Worm (Caenorhabditis elegans): ENCODE measurements around the gene bath-44.

The bath-44 gene

ce11 chrII:7406438-7406837 is 11.7 kb downstream of the bath-44 start:
- TF ChIP-seq flt-1 (GFP tag; IDR thresholded peaks at IDR 0.05) (no peak), ztf-23 (GFP tag; IDR thresholded peaks at IDR 0.05) (no peak), ztf-29 (GFP tag; IDR thresholded peaks at IDR 0.05) (no peak), T22C8.4 (GFP tag; IDR thresholded peaks at IDR 0.05) (no peak), tab-1 (GFP tag; IDR thresholded peaks at IDR 0.05) (no peak), ref-1 (GFP tag; conservative IDR thresholded peaks at IDR 0.05) (no peak), med-1 (GFP tag; optimal IDR thresholded peaks at IDR 0.05; ENCODE audit: insufficient read depth) (no peak), cog-1 (tag; optimal IDR thresholded peaks at IDR 0.05) (no peak), klf-2 (GFP tag; conservative IDR thresholded peaks at IDR 0.05) (no peak)

- TF ChIP-seq tab-1 (GFP tag; IDR thresholded peaks at IDR 0.05) = no peak
- no peak for TF ChIP-seq flt-1 (GFP tag; IDR thresholded peaks at IDR 0.05)
- TF ChIP-seq cog-1 (tag; optimal IDR thresholded peaks at IDR 0.05) = no peak
- no peak for TF ChIP-seq klf-2 (GFP tag; conservative IDR thresholded peaks at IDR 0.05)
- TF ChIP-seq med-1 (GFP tag; optimal IDR thresholded peaks at IDR 0.05; ENCODE audit: insufficient read depth) = no peak
- TF ChIP-seq ztf-29 (GFP tag; IDR thresholded peaks at IDR 0.05) = no peak
- no peak for TF ChIP-seq T22C8.4 (GFP tag; IDR thresholded peaks at IDR 0.05)
- TF ChIP-seq ztf-23 (GFP tag; IDR thresholded peaks at IDR 0.05) = no peak
- TF ChIP-seq ref-1 (GFP tag; conservative IDR thresholded peaks at IDR 0.05) = no peak
These were observed 13.4 kb downstream of the bath-44 start, which contains the start of gene srd-55 for ce11 chrII:7408192-7408591. TSS of gene srd-55 (plus strand) at chrII:7408492.

ce11 chrII:7411930-7412329 is 17.2 kb downstream of the bath-44 start, which contains the start of gene K02A2.5:
TSS of gene K02A2.5 (minus strand) at chrII:7412030.
- TF ChIP-seq flt-1 (GFP tag; IDR thresholded peaks at IDR 0.05) (no peak), ref-1 (GFP tag; conservative IDR thresholded peaks at IDR 0.05) (no peak), T22C8.4 (GFP tag; IDR thresholded peaks at IDR 0.05) (no peak), klf-2 (GFP tag; conservative IDR thresholded peaks at IDR 0.05) (no peak), tab-1 (GFP tag; IDR thresholded peaks at IDR 0.05) (no peak), ztf-23 (GFP tag; IDR thresholded peaks at IDR 0.05) (no peak), med-1 (GFP tag; optimal IDR thresholded peaks at IDR 0.05; ENCODE audit: insufficient read depth) (no peak), cog-1 (tag; optimal IDR thresholded peaks at IDR 0.05) (no peak), ztf-29 (GFP tag; IDR thresholded peaks at IDR 0.05) (no peak)

- no peak for TF ChIP-seq flt-1 (GFP tag; IDR thresholded peaks at IDR 0.05)
- TF ChIP-seq tab-1 (GFP tag; IDR thresholded peaks at IDR 0.05) = no peak
- TF ChIP-seq ztf-23 (GFP tag; IDR thresholded peaks at IDR 0.05) = no peak
- no peak for TF ChIP-seq ref-1 (GFP tag; conservative IDR thresholded peaks at IDR 0.05)
- no peak for TF ChIP-seq T22C8.4 (GFP tag; IDR thresholded peaks at IDR 0.05)
- TF ChIP-seq cog-1 (tag; optimal IDR thresholded peaks at IDR 0.05) = no peak
- no peak for TF ChIP-seq med-1 (GFP tag; optimal IDR thresholded peaks at IDR 0.05; ENCODE audit: insufficient read depth)
- TF ChIP-seq klf-2 (GFP tag; conservative IDR thresholded peaks at IDR 0.05) = no peak
- TF ChIP-seq ztf-29 (GFP tag; IDR thresholded peaks at IDR 0.05) = no peak
These were observed 18.5 kb downstream of the bath-44 start for ce11 chrII:7413275-7413674.

ce11 chrII:7413764-7414163 is 19.0 kb downstream of the bath-44 start:
- TF ChIP-seq tab-1 (GFP tag; IDR thresholded peaks at IDR 0.05) (no peak), med-1 (GFP tag; optimal IDR thresholded peaks at IDR 0.05; ENCODE audit: insufficient read depth) (no peak), ztf-29 (GFP tag; IDR thresholded peaks at IDR 0.05) (no peak), T22C8.4 (GFP tag; IDR thresholded peaks at IDR 0.05) (no peak), ref-1 (GFP tag; conservative IDR thresholded peaks at IDR 0.05) (no peak), ztf-23 (GFP tag; IDR thresholded peaks at IDR 0.05) (no peak), cog-1 (tag; optimal IDR thresholded peaks at IDR 0.05) (no peak), flt-1 (GFP tag; IDR thresholded peaks at IDR 0.05) (no peak), klf-2 (GFP tag; conservative IDR thresholded peaks at IDR 0.05) (no peak)

DNA sequence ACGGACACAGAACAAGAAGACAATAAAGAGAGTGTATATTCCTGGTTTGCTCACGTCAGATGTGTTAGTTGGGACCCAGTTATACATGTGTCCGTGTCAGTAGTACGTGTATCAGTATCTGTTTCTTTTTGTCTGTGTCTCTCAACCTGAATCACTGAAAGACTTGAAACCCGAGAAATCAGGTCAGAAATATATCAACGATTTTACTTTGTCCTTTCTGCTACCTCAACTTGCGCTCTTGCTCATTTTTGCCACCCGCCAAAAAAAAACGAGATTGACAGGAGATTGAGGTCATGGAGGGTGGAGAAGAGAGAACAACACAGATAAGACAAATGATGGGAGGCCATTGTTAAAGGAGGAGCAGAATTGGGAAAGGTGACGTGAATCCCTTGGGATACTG is 24.8 kb downstream of the bath-44 start:
- no peak for TF ChIP-seq T22C8.4 (GFP tag; IDR thresholded peaks at IDR 0.05)

ce11 chrII:7420157-7420556 is 25.4 kb downstream of the bath-44 start:
- TF ChIP-seq ztf-29 (GFP tag; IDR thresholded peaks at IDR 0.05) (no peak), ref-1 (GFP tag; conservative IDR thresholded peaks at IDR 0.05) (no peak), ztf-23 (GFP tag; IDR thresholded peaks at IDR 0.05) (no peak), klf-2 (GFP tag; conservative IDR thresholded peaks at IDR 0.05) (no peak), cog-1 (tag; optimal IDR thresholded peaks at IDR 0.05) (no peak), tab-1 (GFP tag; IDR thresholded peaks at IDR 0.05) (no peak), flt-1 (GFP tag; IDR thresholded peaks at IDR 0.05) (no peak), med-1 (GFP tag; optimal IDR thresholded peaks at IDR 0.05; ENCODE audit: insufficient read depth) (no peak), T22C8.4 (GFP tag; IDR thresholded peaks at IDR 0.05) (no peak)

ce11 chrII:7420796-7421386 is 26.1 kb downstream of the bath-44 start:
- no peak for TF ChIP-seq ztf-23 (GFP tag; IDR thresholded peaks at IDR 0.05)
- no peak for TF ChIP-seq klf-2 (GFP tag; conservative IDR thresholded peaks at IDR 0.05)
- TF ChIP-seq ref-1 (GFP tag; conservative IDR thresholded peaks at IDR 0.05) = no peak
- TF ChIP-seq flt-1 (GFP tag; IDR thresholded peaks at IDR 0.05) = no peak
- no peak for TF ChIP-seq ztf-29 (GFP tag; IDR thresholded peaks at IDR 0.05)
- no peak for TF ChIP-seq med-1 (GFP tag; optimal IDR thresholded peaks at IDR 0.05; ENCODE audit: insufficient read depth)
- TF ChIP-seq T22C8.4 (GFP tag; IDR thresholded peaks at IDR 0.05) = no peak
- no peak for TF ChIP-seq cog-1 (tag; optimal IDR thresholded peaks at IDR 0.05)
- no peak for TF ChIP-seq tab-1 (GFP tag; IDR thresholded peaks at IDR 0.05)

DNA sequence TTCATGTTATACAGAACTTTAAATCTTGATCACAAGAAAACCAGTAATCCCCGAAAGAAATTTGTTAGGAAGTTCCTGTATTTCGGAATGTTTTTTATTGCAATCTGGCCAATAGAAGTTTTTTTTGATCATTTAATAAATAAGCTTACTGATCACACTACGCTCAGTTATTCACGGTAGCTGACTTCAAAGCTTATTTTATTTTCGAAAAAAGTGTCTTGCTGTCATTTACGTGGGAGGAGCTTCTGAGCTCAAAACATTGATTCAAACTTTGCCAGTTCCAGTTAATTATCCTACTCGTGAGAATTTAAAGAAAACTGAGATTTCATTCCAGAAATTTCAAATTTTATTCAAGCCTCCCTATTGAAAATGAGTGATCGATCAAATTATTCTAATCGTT is 37.6 kb downstream of the bath-44 start, which contains the start of gene srd-54:
Gene srd-54 (plus strand): TSS at position 301 of the 400 bp plus-strand sequence.
- no peak for TF ChIP-seq ztf-23 (GFP tag; IDR thresholded peaks at IDR 0.05)
- no peak for TF ChIP-seq flt-1 (GFP tag; IDR thresholded peaks at IDR 0.05)
- TF ChIP-seq tab-1 (GFP tag; IDR thresholded peaks at IDR 0.05) = no peak

DNA sequence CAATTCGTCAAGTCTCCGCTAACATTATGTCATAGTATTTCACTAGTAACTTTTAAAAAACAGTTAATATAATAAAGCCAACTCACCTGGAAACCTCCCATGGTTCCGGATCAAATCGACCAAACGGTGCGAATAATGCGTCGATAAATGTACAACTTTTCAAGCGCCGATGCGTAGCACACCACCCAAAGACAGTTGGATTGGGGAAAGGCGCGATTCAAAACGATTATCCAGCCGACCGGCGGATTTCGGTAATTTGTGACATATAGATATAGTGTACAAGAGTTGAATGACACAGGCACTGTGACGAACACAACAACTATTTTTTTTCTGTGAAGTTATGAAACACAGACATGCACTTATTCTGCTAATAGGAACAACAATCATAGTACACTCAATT is 39.4 kb downstream of the bath-44 start, which contains the start of gene kcc-3:
Gene kcc-3 (minus strand): TSS at position 101 of the 400 bp plus-strand sequence.
- TF ChIP-seq med-1 (GFP tag; optimal IDR thresholded peaks at IDR 0.05; ENCODE audit: insufficient read depth) (no peak), tab-1 (GFP tag; IDR thresholded peaks at IDR 0.05) (no peak), ztf-29 (GFP tag; IDR thresholded peaks at IDR 0.05) (no peak), ztf-23 (GFP tag; IDR thresholded peaks at IDR 0.05) (no peak), klf-2 (GFP tag; conservative IDR thresholded peaks at IDR 0.05) (no peak), cog-1 (tag; optimal IDR thresholded peaks at IDR 0.05) (no peak), flt-1 (GFP tag; IDR thresholded peaks at IDR 0.05) (no peak)
